Fruit fly (Drosophila melanogaster) whole organism, embryonic: Measurements from ENCODE around the gene CG7272.

ENCODE experiments used
- Adf1 ChIP-seq: fragments of 200-800 bp; sonication (Bioruptor generic); IDR thresholded peaks from 2 replicates; pipeline ENCODE4 v1.3.6; 2022; ENCODE audit warnings: missing biosample characterization, missing genetic modification characterization
- CG10431 ChIP-seq: fragments of 200-800 bp; sonication (Bioruptor generic); optimal IDR thresholded peaks from 3 replicates; lab custom pipeline; 2018; ENCODE audit warnings: missing biosample characterization, mild to moderate bottlenecking, missing genetic modification characterization
- CG11696 ChIP-seq: fragments of 200-800 bp; sonication (Bioruptor generic); IDR thresholded peaks from 2 replicates; pipeline ENCODE4 v1.3.6; 2022; ENCODE audit warnings: missing biosample characterization, missing genetic modification characterization
- CG12236 ChIP-seq: fragments of 200-800 bp; sonication (Bioruptor generic); optimal IDR thresholded peaks from 2 replicates; lab custom pipeline; 2016; ENCODE audit warnings: missing biosample characterization, missing genetic modification characterization
- CG12299 ChIP-seq: fragments of 200-800 bp; sonication (Bioruptor generic); optimal IDR thresholded peaks from 2 replicates; lab custom pipeline; 2018; ENCODE audit warnings: missing biosample characterization, mild to moderate bottlenecking, missing genetic modification characterization
- CG13296 ChIP-seq: fragments of 200-800 bp; sonication (Bioruptor generic); optimal IDR thresholded peaks from 3 replicates; lab custom pipeline; 2018; ENCODE audit warnings: missing biosample characterization, mild to moderate bottlenecking, missing genetic modification characterization
- CG13775 ChIP-seq: fragments of 200-800 bp; sonication (Bioruptor generic); optimal IDR thresholded peaks from 3 replicates; lab custom pipeline; 2017; ENCODE audit warnings: missing biosample characterization, mild to moderate bottlenecking, missing genetic modification characterization
- CG17186 ChIP-seq: fragments of 200-800 bp; sonication (Bioruptor generic); optimal IDR thresholded peaks from 3 replicates; lab custom pipeline; 2017; ENCODE audit warnings: missing biosample characterization, missing genetic modification reagents, missing genetic modification characterization
- CG18599 ChIP-seq: fragments of 200-800 bp; sonication (Bioruptor generic); optimal IDR thresholded peaks from 3 replicates; lab custom pipeline; 2017; ENCODE audit warnings: missing biosample characterization, missing genetic modification characterization, mild to moderate bottlenecking, moderate library complexity, missing genetic modification reagents
- CG18764 ChIP-seq: fragments of 200-800 bp; sonication (Bioruptor generic); optimal IDR thresholded peaks from 3 replicates; lab custom pipeline; 2016; ENCODE audit warnings: missing biosample characterization, missing genetic modification characterization
- CG30431 ChIP-seq: fragments of 200-800 bp; sonication (Bioruptor generic); optimal IDR thresholded peaks from 2 replicates; lab custom pipeline; 2017; ENCODE audit warnings: missing biosample characterization, missing genetic modification characterization
- CG3163 ChIP-seq: fragments of 200-800 bp; sonication (Bioruptor generic); optimal IDR thresholded peaks from 3 replicates; lab custom pipeline; 2016; ENCODE audit warnings: missing biosample characterization, missing genetic modification characterization
- CG6272 ChIP-seq: fragments of 200-800 bp; sonication (Bioruptor generic); IDR thresholded peaks from 2 replicates; pipeline ENCODE4 v1.3.6; 2022; ENCODE audit warnings: missing biosample characterization, missing genetic modification characterization
- CG8089 ChIP-seq: fragments of 200-800 bp; sonication (Bioruptor generic); optimal IDR thresholded peaks from 3 replicates; lab custom pipeline; 2016; ENCODE audit warnings: missing biosample characterization, missing genetic modification characterization
- CG8944 ChIP-seq: fragments of 200-800 bp; sonication (Bioruptor generic); optimal IDR thresholded peaks from 3 replicates; lab custom pipeline; 2016; ENCODE audit warnings: missing biosample characterization, missing genetic modification characterization
- Camta ChIP-seq: fragments of 200-800 bp; sonication (Bioruptor generic); optimal IDR thresholded peaks from 2 replicates; lab custom pipeline; 2016; ENCODE audit warnings: missing biosample characterization, missing genetic modification characterization
- CkIIα-i1 ChIP-seq: fragments of 200-800 bp; sonication (Bioruptor generic); IDR thresholded peaks from 2 replicates; pipeline ENCODE4 v1.3.6; 2022; ENCODE audit warnings: missing biosample characterization, missing genetic modification characterization
- Doc2 ChIP-seq: fragments of 200-800 bp; sonication (Bioruptor generic); IDR thresholded peaks from 2 replicates; pipeline ENCODE4 v1.3.6; 2022; ENCODE audit warnings: missing biosample characterization, missing genetic modification characterization
- E2f1 ChIP-seq: fragments of 200-800 bp; sonication (Bioruptor generic); IDR thresholded peaks from 2 replicates; pipeline ENCODE4 v1.3.6; 2022; ENCODE audit warnings: missing biosample characterization, missing genetic modification characterization
- Eip74EF ChIP-seq, 2 experiments: fragments of 200-800 bp in 1 of 2; fragments of >200 bp in 1 of 2; sonication (Bioruptor generic) in 1 of 2; optimal IDR thresholded peaks; 2 replicates each; lab custom pipeline; 2017 to 2019; ENCODE audit warnings: missing biosample characterization in 2 of 2, missing genetic modification characterization in 2 of 2, mild to moderate bottlenecking in 1 of 2, moderate library complexity in 1 of 2
- HLH3B ChIP-seq: fragments of 200-800 bp; sonication (Bioruptor generic); IDR thresholded peaks from 2 replicates; pipeline ENCODE4 v1.3.6; 2022; ENCODE audit warnings: missing biosample characterization, missing genetic modification characterization
- HLHmδ ChIP-seq: fragments of 200-800 bp; sonication (Bioruptor generic); optimal IDR thresholded peaks from 2 replicates; lab custom pipeline; 2018; ENCODE audit warnings: missing biosample characterization, mild to moderate bottlenecking, missing genetic modification characterization, moderate library complexity
- Hr3 ChIP-seq: fragments of 200-800 bp; sonication (Bioruptor generic); optimal IDR thresholded peaks from 3 replicates; lab custom pipeline; 2016; ENCODE audit warnings: missing biosample characterization, missing genetic modification characterization
- Hr39 ChIP-seq: fragments of >200 bp; optimal IDR thresholded peaks from 2 replicates; lab custom pipeline; 2017
- Med ChIP-seq: fragments of 200-800 bp; sonication (Bioruptor generic); peaks from one replicate; lab custom pipeline; 2016; ENCODE audit warnings: missing biosample characterization, missing genetic modification characterization, mild to moderate bottlenecking, inconsistent platforms, moderate library complexity
- Meics ChIP-seq: fragments of 200-800 bp; sonication (Bioruptor generic); optimal IDR thresholded peaks from 2 replicates; lab custom pipeline; 2017; ENCODE audit warnings: missing biosample characterization, mild to moderate bottlenecking, missing genetic modification characterization
- Nf-YC ChIP-seq: fragments of 200-800 bp; optimal IDR thresholded peaks from 3 replicates; lab custom pipeline; 2019; ENCODE audit warnings: missing biosample characterization, mild to moderate bottlenecking, missing genetic modification characterization, moderate library complexity
- Poxn ChIP-seq: fragments of 200-800 bp; sonication (Bioruptor generic); IDR thresholded peaks from 2 replicates; pipeline ENCODE4 v1.3.6; 2022; ENCODE audit warnings: missing biosample characterization, missing genetic modification characterization
- Sin3A ChIP-seq: fragments of >200 bp; optimal IDR thresholded peaks from 2 replicates; lab custom pipeline; 2018
- Xbp1 ChIP-seq: fragments of 200-800 bp; sonication (Bioruptor generic); optimal IDR thresholded peaks from 3 replicates; lab custom pipeline; 2016; ENCODE audit warnings: missing biosample characterization, mild to moderate bottlenecking, missing genetic modification characterization
- amos ChIP-seq: fragments of 200-800 bp; sonication (Bioruptor generic); IDR thresholded peaks from 2 replicates; pipeline ENCODE4 v1.3.6; 2022; ENCODE audit warnings: missing biosample characterization, missing genetic modification characterization; ENCODE audit not compliant: partially characterized antibody
- ap ChIP-seq: fragments of 200-800 bp; sonication (Bioruptor generic); IDR thresholded peaks from 2 replicates; pipeline ENCODE4 v1.3.6; 2022; ENCODE audit warnings: missing biosample characterization, missing genetic modification characterization
- cas ChIP-seq: fragments of 200-800 bp; sonication (Bioruptor generic); IDR thresholded peaks from 2 replicates; pipeline ENCODE4 v1.3.6; 2022; ENCODE audit warnings: missing biosample characterization, missing genetic modification characterization
- cato ChIP-seq: fragments of 200-800 bp; sonication (Bioruptor generic); optimal IDR thresholded peaks from 2 replicates; lab custom pipeline; 2016; ENCODE audit warnings: missing biosample characterization, missing genetic modification characterization, borderline replicate concordance
- chinmo ChIP-seq: fragments of 200-800 bp; sonication (Bioruptor generic); IDR thresholded peaks from 4 replicates; pipeline ENCODE4 v1.3.6; 2022; ENCODE audit warnings: missing biosample characterization, missing genetic modification characterization; ENCODE audit not compliant: partially characterized antibody
- crp ChIP-seq, 2 experiments: fragments of 200-800 bp; sonication (Bioruptor generic); optimal IDR thresholded peaks; 2 replicates in 1 of 2; 3 replicates in 1 of 2; lab custom pipeline; 2017; ENCODE audit warnings: missing biosample characterization in 2 of 2, missing genetic modification characterization in 2 of 2, mild to moderate bottlenecking in 1 of 2, moderate library complexity in 1 of 2
- da ChIP-seq: fragments of 200-800 bp; sonication (Bioruptor generic); optimal IDR thresholded peaks from 2 replicates; lab custom pipeline; 2016; ENCODE audit warnings: missing biosample characterization, missing genetic modification characterization
- disco-r ChIP-seq: fragments of 200-800 bp; sonication (Bioruptor generic); optimal IDR thresholded peaks from 2 replicates; lab custom pipeline; 2016; ENCODE audit warnings: missing biosample characterization, missing genetic modification characterization
- ftz-f1 ChIP-seq: fragments of 200-800 bp; sonication (Bioruptor generic); optimal IDR thresholded peaks from 2 replicates; lab custom pipeline; 2016; ENCODE audit warnings: missing biosample characterization, missing genetic modification characterization
- gem ChIP-seq: fragments of 200-800 bp; sonication (Bioruptor generic); optimal IDR thresholded peaks from 2 replicates; lab custom pipeline; 2019; ENCODE audit warnings: missing biosample characterization, mild to moderate bottlenecking, missing genetic modification characterization, moderate library complexity
- jigr1 ChIP-seq: fragments of 200-800 bp; sonication (Bioruptor generic); IDR thresholded peaks from 3 replicates; pipeline ENCODE4 v1.3.6; 2022; ENCODE audit warnings: missing biosample characterization, missing genetic modification characterization
- maf-S ChIP-seq: fragments of 200-800 bp; sonication (Bioruptor generic); optimal IDR thresholded peaks from 2 replicates; lab custom pipeline; 2016; ENCODE audit warnings: missing biosample characterization, missing genetic modification characterization
- oc ChIP-seq: fragments of 200-800 bp; sonication (Bioruptor generic); optimal IDR thresholded peaks from 2 replicates; lab custom pipeline; 2018; ENCODE audit warnings: missing biosample characterization, mild to moderate bottlenecking, missing genetic modification characterization, moderate library complexity
- onecut ChIP-seq: fragments of 200-800 bp; sonication (Bioruptor generic); IDR thresholded peaks from 2 replicates; pipeline ENCODE4 v1.3.6; 2022; ENCODE audit warnings: missing biosample characterization, missing genetic modification characterization
- pfk ChIP-seq: fragments of 200-800 bp; sonication (Bioruptor generic); optimal IDR thresholded peaks from 2 replicates; lab custom pipeline; 2018; ENCODE audit warnings: missing biosample characterization, mild to moderate bottlenecking, missing genetic modification characterization, moderate library complexity
- pnt ChIP-seq: fragments of 200-800 bp; sonication (Bioruptor generic); optimal IDR thresholded peaks from 3 replicates; lab custom pipeline; 2016; ENCODE audit warnings: missing biosample characterization, missing genetic modification characterization
- so ChIP-seq: fragments of 200-800 bp; sonication (Bioruptor generic); IDR thresholded peaks from 3 replicates; pipeline ENCODE4 v1.3.6; 2022; ENCODE audit warnings: missing biosample characterization, missing genetic modification characterization
- sug ChIP-seq: fragments of 200-800 bp; optimal IDR thresholded peaks from 2 replicates; lab custom pipeline; 2019; ENCODE audit warnings: missing biosample characterization, mild to moderate bottlenecking, missing genetic modification characterization, moderate library complexity
- tin ChIP-seq: fragments of 200-800 bp; sonication (Bioruptor generic); optimal IDR thresholded peaks from 3 replicates; lab custom pipeline; 2016; ENCODE audit warnings: missing biosample characterization, missing genetic modification characterization
- vnd ChIP-seq: fragments of 200-800 bp; sonication (Bioruptor generic); IDR thresholded peaks from 3 replicates; pipeline ENCODE4 v1.3.6; 2022; ENCODE audit warnings: missing biosample characterization, missing genetic modification characterization; ENCODE audit not compliant: partially characterized antibody
- wek ChIP-seq: fragments of 200-800 bp; sonication (Bioruptor generic); optimal IDR thresholded peaks from 3 replicates; lab custom pipeline; 2018; ENCODE audit warnings: missing biosample characterization, mild to moderate bottlenecking, missing genetic modification characterization, moderate library complexity

The CG7272 gene

DNA sequence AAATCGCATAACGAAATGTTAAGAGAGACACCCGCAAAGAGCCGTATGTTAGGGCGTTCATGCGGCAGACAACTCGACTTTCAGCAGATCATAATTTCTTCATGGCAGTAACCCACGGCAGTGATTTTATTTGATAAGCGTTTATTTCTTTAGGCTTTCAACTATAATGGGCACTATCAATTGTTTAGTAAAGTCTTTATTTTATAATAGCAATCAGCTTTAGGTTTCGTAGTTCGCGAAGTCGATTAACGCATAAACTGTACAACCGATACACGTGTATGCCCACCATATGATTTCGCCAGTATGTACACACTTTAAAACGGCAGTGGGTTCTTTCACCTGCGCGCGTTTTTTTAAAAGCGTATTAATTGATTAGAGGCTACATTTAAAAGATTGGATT is 7.5 kb downstream of the CG7272 start, which contains the start of gene CG7841 (continued):
- TF ChIP-seq disco-r (GFP tag; lab: Kevin White, UChicago) (peak; percentile 93), CG10431 (GFP tag; lab: Kevin White, UChicago) (peak; percentile 96), CG13296 (peak; percentile 99), cato (peak; percentile 93), HLHmδ (peak; percentile 14), Nf-YC (tag; lab: Kevin White, UChicago) (peak; percentile 92), Adf1 (GFP tag; lab: Robert Waterston, UW) (peak; percentile 80), oc (tag; lab: Kevin White, UChicago) (peak; percentile 97), onecut (GFP tag; lab: Robert Waterston, UW) (peak; percentile 96), da (GFP tag; lab: Kevin White, UChicago) (peak; percentile 94), ftz-f1 (GFP tag; lab: Kevin White, UChicago) (peak; percentile 66), CG30431 (GFP tag; lab: Kevin White, UChicago) (peak; percentile 92), Sin3A (lab: Kevin White, UChicago) (no peak), CG13775 (GFP tag; lab: Kevin White, UChicago) (peak; percentile 98), CG18764 (GFP tag; lab: Kevin White, UChicago) (peak; percentile 94), Doc2 (GFP tag; lab: Robert Waterston, UW) (no peak), Med (GFP tag; lab: Kevin White, UChicago) (peak; percentile 100), Xbp1 (GFP tag; lab: Kevin White, UChicago) (peak; percentile 97), vnd (GFP tag; lab: Robert Waterston, UW) (no peak), gem (tag; lab: Kevin White, UChicago) (peak; percentile 99), HLH3B (GFP tag; lab: Robert Waterston, UW) (peak; percentile 96; the same call in 1 of the 2 replicates), Hr39 (lab: Kevin White, UChicago) (no peak), ap (peak; percentile 94; the same call in 1 of the 2 replicates), CG8944 (GFP tag; lab: Kevin White, UChicago) (peak; percentile 93), CG12236 (GFP tag; lab: Kevin White, UChicago) (peak; percentile 96), CG6272 (no peak; the same call in 1 of the 2 replicates), E2f1 (GFP tag; lab: Robert Waterston, UW) (peak; percentile 93), chinmo (GFP tag; lab: Robert Waterston, UW) (no peak), CkIIα-i1 (no peak), pnt (GFP tag; lab: Kevin White, UChicago) (peak; percentile 92), jigr1 (no peak; the same call in 1 of the 3 replicates), CG8089 (peak; percentile 96), Hr3 (GFP tag; lab: Kevin White, UChicago) (peak; percentile 92), CG3163 (GFP tag; lab: Kevin White, UChicago) (peak; percentile 88), Meics (GFP tag; lab: Kevin White, UChicago) (peak; percentile 98), crp (GFP tag; optimal IDR thresholded peaks at IDR 0.05; lab: Kevin White, UChicago) (peak; percentile 56 to 87), Poxn (GFP tag; lab: Robert Waterston, UW) (no peak), maf-S (peak; percentile 94), so (peak; percentile 98), CG11696 (GFP tag; lab: Robert Waterston, UW) (peak; percentile 91), amos (GFP tag; lab: Robert Waterston, UW) (no peak), CG18599 (peak; percentile 99), wek (peak; percentile 95), CG12299 (tag; lab: Kevin White, UChicago) (peak; percentile 99), CG17186 (GFP tag; lab: Kevin White, UChicago) (peak; percentile 85), Eip74EF (GFP tag; optimal IDR thresholded peaks at IDR 0.05; lab: Kevin White, UChicago) (peak in 1 of 2 experiments; percentile 98), pfk (GFP tag; lab: Kevin White, UChicago) (peak; percentile 81), cas (peak; percentile 92; the same call in 1 of the 2 replicates), tin (GFP tag; lab: Kevin White, UChicago) (peak; percentile 98), sug (tag; lab: Kevin White, UChicago) (peak; percentile 99), Camta (GFP tag; lab: Kevin White, UChicago) (peak; percentile 97)
